Worm (Caenorhabditis elegans) whole organism, L3 larva: ENCODE results near the gene spp-19.

Experiments used
- R02D3.7 ChIP-seq: fragments of 150-350 bp; optimal IDR thresholded peaks from 2 replicates; lab custom pipeline; 2014; ENCODE audit warnings: missing biosample characterization, missing genetic modification characterization
- ZK546.5 ChIP-seq: sonication (generic microtip); optimal IDR thresholded peaks from 2 replicates; lab custom pipeline; 2017; ENCODE audit warnings: missing biosample characterization, missing genetic modification characterization
- aly-2 ChIP-seq: fragments of 150-350 bp; optimal IDR thresholded peaks from 2 replicates; lab custom pipeline; 2014; ENCODE audit warnings: missing biosample characterization, missing genetic modification characterization
- ama-1 ChIP-seq: fragments of 150-350 bp; optimal IDR thresholded peaks from 2 replicates; lab custom pipeline; 2018
- ceh-28 ChIP-seq: fragments of 150-350 bp; optimal IDR thresholded peaks from 2 replicates; lab custom pipeline; 2014; ENCODE audit warnings: missing biosample characterization, missing genetic modification reagents, missing genetic modification characterization
- ceh-82 ChIP-seq: fragments of 150-350 bp; optimal IDR thresholded peaks from 2 replicates; lab custom pipeline; 2014; ENCODE audit warnings: missing biosample characterization, missing genetic modification characterization
- daf-12 ChIP-seq: fragments of 150-350 bp; optimal IDR thresholded peaks from 2 replicates; lab custom pipeline; 2014; ENCODE audit warnings: missing biosample characterization, missing genetic modification reagents, missing genetic modification characterization
- egl-5 ChIP-seq: fragments of 150-350 bp; optimal IDR thresholded peaks from 2 replicates; lab custom pipeline; 2017; ENCODE audit warnings: missing biosample characterization, missing genetic modification reagents, missing genetic modification characterization, inconsistent platforms
- elt-1 ChIP-seq: fragments of 150-350 bp; optimal IDR thresholded peaks from 2 replicates; lab custom pipeline; 2014; ENCODE audit warnings: missing biosample characterization, missing genetic modification characterization
- elt-2 ChIP-seq: sonication (generic microtip); optimal IDR thresholded peaks from 2 replicates; lab custom pipeline; 2016; ENCODE audit warnings: missing genetic modification reagents, mild to moderate bottlenecking, missing genetic modification characterization, missing compliant biosample characterization
- elt-3 ChIP-seq, 3 experiments: fragments of 150-350 bp in 1 of 3; sonication (generic microtip) in 2 of 3; optimal IDR thresholded peaks; 2 replicates in 2 of 3; 4 replicates in 1 of 3; lab custom pipeline; 2014 to 2017; ENCODE audit warnings: missing biosample characterization in 3 of 3, missing genetic modification characterization in 3 of 3
- eor-1 ChIP-seq, 2 experiments: fragments of 150-350 bp; optimal IDR thresholded peaks; 2 replicates each; lab custom pipeline; 2014 to 2018; ENCODE audit warnings: missing biosample characterization in 2 of 2, missing genetic modification characterization in 2 of 2
- fkh-2 ChIP-seq: fragments of 150-350 bp; optimal IDR thresholded peaks from 2 replicates; lab custom pipeline; 2014; ENCODE audit warnings: missing biosample characterization, missing genetic modification reagents, missing genetic modification characterization
- fos-1 ChIP-seq: fragments of 150-350 bp; optimal IDR thresholded peaks from 2 replicates; lab custom pipeline; 2014; ENCODE audit warnings: missing biosample characterization, missing genetic modification characterization
- hmg-11 ChIP-seq: sonication (generic microtip); optimal IDR thresholded peaks from 2 replicates; lab custom pipeline; 2016; ENCODE audit warnings: missing genetic modification characterization, missing compliant biosample characterization
- lin-39 ChIP-seq: fragments of 150-350 bp; optimal IDR thresholded peaks from 2 replicates; lab custom pipeline; 2018; ENCODE audit warnings: missing biosample characterization, missing genetic modification reagents, missing genetic modification characterization
- lsy-12 ChIP-seq: sonication (generic microtip); optimal IDR thresholded peaks from 2 replicates; lab custom pipeline; 2016; ENCODE audit warnings: mild to moderate bottlenecking, missing genetic modification characterization, missing compliant biosample characterization
- mdl-1 ChIP-seq: fragments of 150-350 bp; optimal IDR thresholded peaks from 2 replicates; lab custom pipeline; 2014; ENCODE audit warnings: missing biosample characterization, missing genetic modification characterization
- nfya-1 ChIP-seq: sonication (generic microtip); optimal IDR thresholded peaks from 2 replicates; lab custom pipeline; 2017; ENCODE audit warnings: missing genetic modification characterization, mild to moderate bottlenecking, missing compliant biosample characterization, antibody characterized with exemption, moderate library complexity; ENCODE audit not compliant: insufficient read depth
- nhr-23 ChIP-seq: fragments of 150-350 bp; optimal IDR thresholded peaks from 2 replicates; lab custom pipeline; 2014; ENCODE audit warnings: missing biosample characterization, missing genetic modification reagents, missing genetic modification characterization
- nhr-25 ChIP-seq: sonication (generic microtip); optimal IDR thresholded peaks from 2 replicates; lab custom pipeline; 2017; ENCODE audit warnings: missing biosample characterization, missing genetic modification characterization
- nhr-43 ChIP-seq: sonication (generic microtip); optimal IDR thresholded peaks from 2 replicates; lab custom pipeline; 2016; ENCODE audit warnings: mild to moderate bottlenecking, missing genetic modification characterization, missing compliant biosample characterization; ENCODE audit not compliant: poor library complexity, severe bottlenecking
- nhr-67 ChIP-seq: fragments of 150-350 bp; optimal IDR thresholded peaks from 2 replicates; lab custom pipeline; 2014; ENCODE audit warnings: missing biosample characterization, missing genetic modification characterization
- nhr-76 ChIP-seq: fragments of 150-350 bp; sonication (generic microtip); optimal IDR thresholded peaks from 5 replicates; lab custom pipeline; 2014; ENCODE audit warnings: missing biosample characterization, missing genetic modification characterization
- nhr-77 ChIP-seq: fragments of 150-350 bp; optimal IDR thresholded peaks from 2 replicates; lab custom pipeline; 2014; ENCODE audit warnings: missing biosample characterization, missing genetic modification characterization
- pha-4 ChIP-seq: fragments of 150-350 bp; optimal IDR thresholded peaks from 2 replicates; lab custom pipeline; 2014; ENCODE audit warnings: missing biosample characterization, missing genetic modification reagents, missing genetic modification characterization
- pqm-1 ChIP-seq: fragments of 150-350 bp; optimal IDR thresholded peaks from 2 replicates; lab custom pipeline; 2017; ENCODE audit warnings: missing biosample characterization, missing genetic modification characterization, inconsistent platforms
- sea-2 ChIP-seq: fragments of 150-350 bp; sonication (generic microtip); optimal IDR thresholded peaks from 4 replicates; lab custom pipeline; 2014; ENCODE audit warnings: missing biosample characterization, missing genetic modification reagents, missing genetic modification characterization
- tbx-2 ChIP-seq: sonication (generic microtip); optimal IDR thresholded peaks from 2 replicates; lab custom pipeline; 2016; ENCODE audit warnings: mild to moderate bottlenecking, missing genetic modification characterization, missing compliant biosample characterization
- zag-1 ChIP-seq: fragments of 150-350 bp; optimal IDR thresholded peaks from 2 replicates; lab custom pipeline; 2014; ENCODE audit warnings: missing biosample characterization, missing genetic modification characterization
- ztf-11 ChIP-seq: fragments of 150-350 bp; optimal IDR thresholded peaks from 2 replicates; lab custom pipeline; 2014; ENCODE audit warnings: missing biosample characterization, missing genetic modification characterization
- ztf-4 ChIP-seq: fragments of 150-350 bp; optimal IDR thresholded peaks from 2 replicates; lab custom pipeline; 2014; ENCODE audit warnings: missing biosample characterization, missing genetic modification characterization

The spp-19 gene

ce11 chrV:6544999-6545398, 16.5 kb downstream of the spp-19 start:
- no peak for TF ChIP-seq pha-4 (tag; lab: Kevin White, UChicago)
- no peak for TF ChIP-seq pqm-1 (tag; lab: Kevin White, UChicago)
- TF ChIP-seq lsy-12 (tag; lab: Kevin White, UChicago), result peak; percentile 9
- peak; percentile 41 for TF ChIP-seq nhr-25 (tag; lab: Kevin White, UChicago)
- peak; percentile 6 for TF ChIP-seq nhr-23 (tag; lab: Kevin White, UChicago)

DNA sequence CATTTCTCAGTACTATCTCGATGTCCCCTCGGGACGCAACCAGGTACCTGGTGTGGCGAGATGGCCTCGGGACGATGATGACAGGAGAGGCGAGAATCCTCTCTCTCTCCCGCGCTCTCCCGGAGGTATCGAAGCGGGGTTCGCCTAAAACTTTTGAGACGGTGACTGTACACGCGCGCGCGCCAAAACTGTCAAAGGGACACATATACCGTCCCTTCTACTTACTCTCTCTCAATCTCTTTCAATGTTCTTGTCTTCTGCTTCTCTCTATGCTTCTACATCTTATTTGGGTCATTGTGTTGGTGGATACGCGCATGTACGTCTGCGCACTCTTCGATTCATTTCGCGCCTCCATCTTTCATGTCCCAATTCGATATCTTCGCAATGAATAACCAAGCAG, 19.6 kb downstream of the spp-19 start:
- TF ChIP-seq nhr-25 (tag; lab: Kevin White, UChicago) (peak; percentile 65), ceh-82 (tag; lab: Kevin White, UChicago) (no peak), nhr-23 (tag; lab: Kevin White, UChicago) (peak; percentile 84), eor-1 (tag; optimal IDR thresholded peaks at IDR 0.05; lab: Kevin White, UChicago) (no peak), ama-1 (lab: Kevin White, UChicago) (peak; percentile 14), nhr-43 (tag; lab: Kevin White, UChicago) (peak; percentile 51), zag-1 (tag; lab: Kevin White, UChicago) (no peak), ztf-4 (tag; lab: Kevin White, UChicago) (no peak)

ce11 chrV:6538323-6538722, 23.2 kb downstream of the spp-19 start:
- TF ChIP-seq ztf-11 (tag; lab: Kevin White, UChicago) (no peak), fos-1 (no peak), nhr-23 (tag; lab: Kevin White, UChicago) (peak; percentile 3), nfya-1 (tag; lab: Kevin White, UChicago) (peak; percentile 40), mdl-1 (tag; lab: Kevin White, UChicago) (no peak), hmg-11 (tag; lab: Kevin White, UChicago) (peak; percentile 68), lin-39 (tag; lab: Kevin White, UChicago) (peak; percentile 53), nhr-67 (tag; lab: Kevin White, UChicago) (no peak), daf-12 (tag; lab: Kevin White, UChicago) (no peak), R02D3.7 (tag; lab: Kevin White, UChicago) (no peak), fkh-2 (tag; lab: Kevin White, UChicago) (no peak), elt-3 (tag; optimal IDR thresholded peaks at IDR 0.05; lab: Kevin White, UChicago) (no peak), pqm-1 (tag; lab: Kevin White, UChicago) (no peak), nhr-76 (tag; lab: Kevin White, UChicago) (no peak), egl-5 (no peak), elt-1 (tag; lab: Kevin White, UChicago) (no peak), lsy-12 (tag; lab: Kevin White, UChicago) (no peak), pha-4 (tag; lab: Kevin White, UChicago) (peak; percentile 42), ama-1 (lab: Kevin White, UChicago) (peak; percentile 38)

DNA sequence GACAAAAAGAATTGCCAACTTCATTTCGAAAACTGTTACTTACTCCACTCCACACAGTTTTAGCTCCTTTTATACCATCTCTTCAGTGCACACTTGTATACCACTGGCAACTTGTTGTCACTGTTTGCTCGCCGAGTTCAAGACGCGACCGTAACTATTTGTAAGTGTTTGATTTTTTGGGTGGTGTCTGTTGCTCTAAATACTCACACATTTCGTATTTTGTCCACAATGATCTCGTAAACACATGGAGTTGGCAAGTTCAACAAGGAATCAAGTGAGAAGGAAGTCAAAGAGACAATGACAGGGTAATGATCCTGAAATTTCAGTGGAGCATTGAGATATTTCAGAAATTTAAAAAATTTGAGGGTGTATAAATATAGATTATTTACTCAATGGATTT, 28.5 kb downstream of the spp-19 start, which contains the start of gene hpo-26:
hpo-26 (minus strand) TSS at position 31 of the 400 bp plus-strand sequence.
- no peak for TF ChIP-seq ceh-82 (tag; lab: Kevin White, UChicago)
- TF ChIP-seq elt-1 (tag; lab: Kevin White, UChicago), result no peak
- TF ChIP-seq R02D3.7 (tag; lab: Kevin White, UChicago), result no peak
- no peak for TF ChIP-seq sea-2 (GFP tag; lab: Kevin White, UChicago)
- peak; percentile 90 for TF ChIP-seq pha-4 (tag; lab: Kevin White, UChicago)
- no peak for TF ChIP-seq tbx-2 (tag; lab: Kevin White, UChicago)
- TF ChIP-seq mdl-1 (tag; lab: Kevin White, UChicago), result no peak
- TF ChIP-seq nhr-77, result no peak
- TF ChIP-seq ZK546.5 (tag; lab: Kevin White, UChicago), result no peak
- TF ChIP-seq ceh-28 (tag; lab: Kevin White, UChicago), result peak; percentile 3
- TF ChIP-seq aly-2 (tag; lab: Kevin White, UChicago), result no peak

ce11 chrV:6524757-6525156, 36.7 kb downstream of the spp-19 start, which contains the start of gene acs-1:
Gene acs-1 (plus strand): TSS chrV:6524989.
- TF ChIP-seq elt-2 (peak; percentile 95), pqm-1 (tag; lab: Kevin White, UChicago) (peak; percentile 66), mdl-1 (tag; lab: Kevin White, UChicago) (no peak)
